Worm (Caenorhabditis elegans): ENCODE measurements around the gene C25D7.16.

Gene C25D7.16

DNA sequence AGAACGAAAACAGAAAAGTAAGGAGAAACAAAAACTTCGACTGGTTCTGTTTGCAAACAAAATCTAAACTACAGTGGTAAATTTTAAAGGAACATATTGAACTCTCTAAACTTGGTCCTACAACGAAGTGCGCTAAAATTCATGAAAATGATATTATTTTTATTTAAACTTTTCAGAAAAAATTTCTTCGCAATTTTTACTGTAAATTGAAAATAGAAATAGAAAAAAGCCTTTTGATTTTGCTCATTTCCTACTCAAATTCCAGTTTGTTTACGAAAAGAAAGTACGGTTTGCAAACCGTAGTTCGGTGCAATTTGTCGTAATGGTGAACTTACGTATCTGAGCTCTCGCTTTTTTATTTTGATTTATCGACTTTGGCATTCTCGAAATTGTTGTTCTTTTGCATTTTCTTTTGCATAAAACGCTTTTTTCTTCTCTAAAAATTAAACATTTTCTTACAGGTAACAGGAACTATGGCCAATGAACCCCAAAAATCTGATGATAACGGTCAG, 9.9 kb downstream of the C25D7.16 start, which contains the start of gene otub-1:
Gene otub-1, plus strand, starts transcription at position 462 of the 512 bp plus-strand sequence.
- TF ChIP-seq xnd-1 (tag; optimal IDR thresholded peaks at IDR 0.05) (peak; percentile 72), rec-8 (tag; optimal IDR thresholded peaks at IDR 0.05) (no peak), lsl-1 (GFP tag; optimal IDR thresholded peaks at IDR 0.05) (peak; percentile 97), D2030.7 (GFP tag; IDR thresholded peaks at IDR 0.05) (peak; percentile 42; the same call in 1 of the 2 replicates), zim-3 (tag; optimal IDR thresholded peaks at IDR 0.05) (no peak), madf-8 (GFP tag; conservative IDR thresholded peaks at IDR 0.05) (peak; percentile 25; the same call in 1 of the 2 replicates), F33H1.4 (GFP tag; IDR thresholded peaks at IDR 0.05) (peak; percentile 76), unc-130 (GFP tag; optimal IDR thresholded peaks at IDR 0.05) (peak; percentile 47)

DNA sequence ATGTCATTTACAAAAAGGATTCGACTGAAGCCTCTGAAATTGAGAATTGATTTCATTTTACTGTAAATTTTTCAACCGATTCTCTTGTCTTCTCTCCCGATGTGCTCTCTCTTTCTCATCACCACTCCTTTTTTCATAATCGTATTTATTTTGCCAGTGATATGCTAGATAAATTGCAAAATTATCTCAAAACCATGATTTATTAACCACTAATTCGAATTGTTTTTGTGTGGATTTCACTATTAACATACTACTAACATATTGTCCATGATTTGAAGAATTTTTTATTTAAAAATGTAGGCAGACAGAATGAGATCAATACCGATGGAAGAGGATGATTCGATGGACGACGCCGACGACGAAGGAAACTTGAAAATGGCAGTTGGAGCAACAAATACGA, 11.2 kb downstream of the C25D7.16 start, which contains the start of gene C25D7.10:
Gene C25D7.10, plus strand, starts transcription at position 301 of the 400 bp plus-strand sequence.
- TF ChIP-seq xnd-1 (tag; optimal IDR thresholded peaks at IDR 0.05), result no peak
- TF ChIP-seq cebp-2 (GFP tag; IDR thresholded peaks at IDR 0.05), result 0 out of 2 replicates have a peak, but pooled peaks have one; percentile 65
- no peak for TF ChIP-seq nfya-1 (tag; optimal IDR thresholded peaks at IDR 0.05; ENCODE audit: borderline replicate concordance, insufficient read depth)
- 0 out of 2 replicates have a peak, but pooled peaks have one; percentile 23 for TF ChIP-seq madf-6 (GFP tag; IDR thresholded peaks at IDR 0.05)

DNA sequence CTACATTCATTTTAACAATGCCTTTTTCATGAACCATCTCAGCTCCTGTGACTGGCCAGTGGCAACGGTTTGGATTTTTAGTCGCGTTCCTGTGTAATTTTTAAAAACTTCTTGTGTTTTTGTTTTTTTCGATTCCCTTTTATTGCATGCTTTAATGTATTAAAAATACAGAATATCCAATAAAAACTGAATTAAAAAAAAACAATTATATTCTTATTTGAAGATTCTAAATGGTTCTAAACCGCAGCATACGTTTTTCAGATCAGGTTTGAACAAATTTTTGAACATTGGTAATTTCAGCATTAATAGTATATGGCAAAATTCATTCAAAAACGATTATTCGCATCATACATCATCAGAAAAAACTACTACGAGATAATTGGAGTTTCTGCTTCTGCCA, 12.4 kb downstream of the C25D7.16 start, which contains the start of gene dnj-3:
Gene dnj-3, plus strand, starts transcription at position 301 of the 400 bp plus-strand sequence.
- no peak for TF ChIP-seq snpc-4 (GFP tag; optimal IDR thresholded peaks at IDR 0.05)
- TF ChIP-seq snpc-4 (tag; optimal IDR thresholded peaks at IDR 0.05), result no peak

DNA sequence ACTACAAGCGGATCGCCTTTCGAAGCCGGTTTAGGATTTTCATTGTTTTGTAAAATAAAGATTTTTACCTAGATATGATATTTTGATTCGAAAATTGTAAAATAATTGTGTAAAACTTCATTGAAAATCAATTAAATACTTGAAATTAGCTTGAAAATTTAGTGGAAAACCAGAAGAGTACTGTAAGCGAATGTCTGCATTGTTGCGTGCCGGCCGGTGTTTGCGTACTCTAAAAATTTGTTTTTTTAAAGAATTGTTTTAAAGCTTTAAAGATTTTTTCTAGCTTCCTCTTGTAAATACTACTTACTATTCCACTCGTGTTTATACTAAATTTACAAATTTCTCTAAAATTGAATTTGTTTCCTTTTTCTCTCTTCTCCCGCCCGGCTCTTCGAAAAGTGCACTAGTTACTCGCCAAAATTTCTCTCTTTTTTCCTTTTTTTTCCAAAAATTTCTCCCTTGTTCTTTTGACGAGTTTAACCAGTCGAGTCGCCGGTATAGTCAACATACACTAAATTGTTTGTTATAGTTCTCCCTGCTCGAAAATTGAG, 13.5 kb downstream of the C25D7.16 start:
- TF ChIP-seq hmg-20 (GFP tag; IDR thresholded peaks at IDR 0.05), result no peak
- no peak for TF ChIP-seq ceh-40 (GFP tag; IDR thresholded peaks at IDR 0.05)
- TF ChIP-seq lsl-1 (GFP tag; optimal IDR thresholded peaks at IDR 0.05), result peak; percentile 62
- TF ChIP-seq lsy-27 (tag; optimal IDR thresholded peaks at IDR 0.05; ENCODE audit: borderline replicate concordance, insufficient read depth), result no peak
- no peak for TF ChIP-seq lin-26 (GFP tag; IDR thresholded peaks at IDR 0.05)
- no peak for TF ChIP-seq attf-3 (GFP tag; conservative IDR thresholded peaks at IDR 0.05)
- TF ChIP-seq snpc-3.4 (tag; optimal IDR thresholded peaks at IDR 0.05), result no peak
- TF ChIP-seq D2030.7 (GFP tag; IDR thresholded peaks at IDR 0.05), result peak; percentile 42; the same call in 1 of the 2 replicates
- no peak for TF ChIP-seq nhr-80 (tag; optimal IDR thresholded peaks at IDR 0.05)
- no peak for TF ChIP-seq snpc-1.3 (tag; optimal IDR thresholded peaks at IDR 0.05; ENCODE audit: insufficient read depth)

DNA sequence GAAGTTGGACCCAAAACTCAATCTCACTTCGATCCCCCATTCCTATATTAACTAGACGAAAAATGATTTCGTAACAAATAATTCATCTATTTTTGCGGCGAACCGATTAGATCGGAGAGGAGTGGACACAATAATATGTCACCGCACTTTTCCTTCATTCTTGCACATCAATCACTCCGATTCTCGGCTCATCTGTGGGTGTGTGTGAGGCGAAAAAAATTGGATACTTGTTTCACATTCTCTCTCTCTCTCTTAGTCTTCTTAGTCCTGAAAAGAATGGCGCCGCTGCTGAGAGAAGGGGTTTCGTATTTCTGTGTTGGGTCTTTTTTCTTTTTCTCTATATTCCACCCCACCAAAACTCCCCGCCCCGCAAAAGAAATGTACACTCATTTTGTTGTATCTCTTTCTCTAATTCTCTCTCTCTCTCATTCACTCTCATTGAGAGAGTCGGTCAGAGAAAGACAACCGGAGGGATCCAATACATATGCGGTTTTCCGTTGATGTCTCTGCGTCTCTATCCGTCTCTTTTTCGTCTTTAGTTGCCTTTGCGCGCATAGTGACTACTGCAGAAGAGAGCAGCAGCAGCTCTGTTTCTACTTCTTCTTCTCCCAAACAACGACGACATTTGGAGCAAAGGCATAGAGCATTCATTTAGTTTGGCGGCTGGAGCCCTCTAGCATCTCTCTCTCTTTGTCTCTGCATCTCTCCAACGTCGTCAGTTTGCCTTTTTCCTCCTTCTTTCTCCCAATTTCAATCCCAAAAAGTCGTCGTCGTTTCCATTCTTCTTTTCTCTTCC, 15.2 kb downstream of the C25D7.16 start, which contains the start of gene unc-76:
Gene unc-76, plus strand, starts transcription at position 746 of the 796 bp plus-strand sequence.
- 0 out of 2 replicates have a peak, but pooled peaks have one; percentile 15 for TF ChIP-seq egrh-3 (GFP tag; IDR thresholded peaks at IDR 0.05)
- no peak for TF ChIP-seq tlf-1 (GFP tag; optimal IDR thresholded peaks at IDR 0.05)
- no peak for TF ChIP-seq ekl-4 (GFP tag; IDR thresholded peaks at IDR 0.05)
- no peak for TF ChIP-seq T26A5.8 (tag; optimal IDR thresholded peaks at IDR 0.05)
- no peak for TF ChIP-seq xnd-1 (tag; optimal IDR thresholded peaks at IDR 0.05)
- TF ChIP-seq snpc-4 (GFP tag; optimal IDR thresholded peaks at IDR 0.05), result no peak
- TF ChIP-seq snpc-4 (tag; optimal IDR thresholded peaks at IDR 0.05), result peak in 2 of 4 experiments; percentile 34 to 55
- TF ChIP-seq ceh-100 (GFP tag; IDR thresholded peaks at IDR 0.05), result no peak
- no peak for TF ChIP-seq Y67H2A.10 (GFP tag; conservative IDR thresholded peaks at IDR 0.05)
- TF ChIP-seq dpl-1 (GFP tag; optimal IDR thresholded peaks at IDR 0.05), result no peak
- no peak for TF ChIP-seq cebp-2 (GFP tag; IDR thresholded peaks at IDR 0.05)
- no peak for TF ChIP-seq lir-1 (GFP tag; conservative IDR thresholded peaks at IDR 0.05)
- TF ChIP-seq ccch-3 (GFP tag; optimal IDR thresholded peaks at IDR 0.05), result no peak
- peak; percentile 38 for TF ChIP-seq attf-5 (GFP tag; optimal IDR thresholded peaks at IDR 0.05)
- TF ChIP-seq nfyb-1 (GFP tag; IDR thresholded peaks at IDR 0.05), result no peak
- TF ChIP-seq cebp-1 (GFP tag; IDR thresholded peaks at IDR 0.05), result no peak
- TF ChIP-seq cebp-1 (tag; optimal IDR thresholded peaks at IDR 0.05), result peak; percentile 67
- no peak for TF ChIP-seq egl-18 (GFP tag; IDR thresholded peaks at IDR 0.05)
- no peak for TF ChIP-seq F10E7.11 (tag; optimal IDR thresholded peaks at IDR 0.05)
- TF ChIP-seq dpff-1 (tag; optimal IDR thresholded peaks at IDR 0.05), result no peak
- no peak for TF ChIP-seq nhr-90 (tag; optimal IDR thresholded peaks at IDR 0.05)

Measured in whole organism, young adult.